Fruit fly (Drosophila melanogaster) whole organism, prepupa: ENCODE data around the gene CG46440.

Experiments
- Blimp-1 ChIP-seq: fragments of 200-800 bp; sonication (Bioruptor generic); optimal IDR thresholded peaks from 3 replicates; lab custom pipeline; 2017; ENCODE audit warnings: missing biosample characterization, missing genetic modification characterization, mild to moderate bottlenecking, moderate library complexity, missing genetic modification reagents
- CG10631 ChIP-seq: fragments of 200-800 bp; sonication (Bioruptor generic); optimal IDR thresholded peaks from 2 replicates; lab custom pipeline; 2016; ENCODE audit warnings: missing biosample characterization, missing genetic modification characterization
- CG10669 ChIP-seq: fragments of 200-800 bp; sonication (Bioruptor generic); optimal IDR thresholded peaks from 3 replicates; lab custom pipeline; 2018; ENCODE audit warnings: missing biosample characterization, mild to moderate bottlenecking, missing genetic modification characterization, moderate library complexity
- CG11762 ChIP-seq: fragments of 200-800 bp; sonication (Bioruptor generic); optimal IDR thresholded peaks from 3 replicates; lab custom pipeline; 2016; ENCODE audit warnings: missing biosample characterization, missing genetic modification characterization; ENCODE audit not compliant: insufficient read depth
- CG11902 ChIP-seq: fragments of 200-800 bp; sonication (Bioruptor generic); optimal IDR thresholded peaks from 3 replicates; lab custom pipeline; 2016; ENCODE audit warnings: missing biosample characterization, missing genetic modification characterization
- CG1621 ChIP-seq: fragments of 200-800 bp; sonication (Bioruptor generic); optimal IDR thresholded peaks from 3 replicates; lab custom pipeline; 2018; ENCODE audit warnings: missing biosample characterization, mild to moderate bottlenecking, missing genetic modification characterization
- CG31627 ChIP-seq: fragments of 200-800 bp; sonication (Bioruptor generic); optimal IDR thresholded peaks from 3 replicates; lab custom pipeline; 2016; ENCODE audit warnings: missing biosample characterization, missing genetic modification characterization
- CG34406 ChIP-seq: fragments of 200-800 bp; sonication (Bioruptor generic); optimal IDR thresholded peaks from 3 replicates; lab custom pipeline; 2016; ENCODE audit warnings: missing biosample characterization, missing genetic modification characterization
- CG3919 ChIP-seq: fragments of 200-800 bp; sonication (Bioruptor generic); optimal IDR thresholded peaks from 3 replicates; lab custom pipeline; 2016; ENCODE audit warnings: missing biosample characterization, missing genetic modification characterization
- CG6163 ChIP-seq: fragments of 200-800 bp; sonication (Bioruptor generic); IDR thresholded peaks from 3 replicates; pipeline ENCODE4 v1.3.6; 2022; ENCODE audit warnings: missing biosample characterization, missing genetic modification characterization
- CG6276 ChIP-seq: fragments of 200-800 bp; sonication (Bioruptor generic); optimal IDR thresholded peaks from 2 replicates; lab custom pipeline; 2017; ENCODE audit warnings: missing biosample characterization, mild to moderate bottlenecking, missing genetic modification characterization
- CG6792 ChIP-seq: fragments of 200-800 bp; sonication (Bioruptor generic); optimal IDR thresholded peaks from 3 replicates; lab custom pipeline; 2016; ENCODE audit warnings: missing biosample characterization, missing genetic modification characterization
- CG6808 ChIP-seq: fragments of 200-800 bp; sonication (Bioruptor generic); optimal IDR thresholded peaks from 3 replicates; lab custom pipeline; 2017; ENCODE audit warnings: missing biosample characterization, missing genetic modification characterization, mild to moderate bottlenecking, moderate library complexity, missing genetic modification reagents
- CG6854 ChIP-seq: fragments of 200-800 bp; sonication (Bioruptor generic); optimal IDR thresholded peaks from 2 replicates; lab custom pipeline; 2017; ENCODE audit warnings: missing biosample characterization, mild to moderate bottlenecking, missing genetic modification characterization
- CG7368 ChIP-seq: fragments of 200-800 bp; sonication (Bioruptor generic); optimal IDR thresholded peaks from 3 replicates; lab custom pipeline; 2016; ENCODE audit warnings: missing biosample characterization, missing genetic modification characterization
- CG8632 ChIP-seq: fragments of 200-800 bp; sonication (Bioruptor generic); optimal IDR thresholded peaks from 3 replicates; lab custom pipeline; 2016; ENCODE audit warnings: missing biosample characterization, missing genetic modification characterization
- Eip75B ChIP-seq: fragments of 200-800 bp; sonication (Bioruptor generic); optimal IDR thresholded peaks from 3 replicates; lab custom pipeline; 2016; ENCODE audit warnings: missing biosample characterization, missing genetic modification characterization
- Eip78C ChIP-seq: fragments of 200-800 bp; sonication (Bioruptor generic); peaks from one replicate; lab custom pipeline; 2016; ENCODE audit warnings: missing biosample characterization, missing genetic modification characterization
- Ets21C ChIP-seq: fragments of 200-800 bp; sonication (Bioruptor generic); optimal IDR thresholded peaks from 3 replicates; lab custom pipeline; 2016; ENCODE audit warnings: missing biosample characterization, missing genetic modification characterization
- Ets96B ChIP-seq: fragments of 200-800 bp; optimal IDR thresholded peaks from 2 replicates; lab custom pipeline; 2019; ENCODE audit warnings: missing biosample characterization, mild to moderate bottlenecking, missing genetic modification characterization, moderate library complexity
- Gug ChIP-seq: fragments of 200-800 bp; sonication (Bioruptor generic); IDR thresholded peaks from 2 replicates; pipeline ENCODE4 v1.3.6; 2022; ENCODE audit warnings: missing biosample characterization, missing genetic modification characterization
- Hr38 ChIP-seq: sonication (Bioruptor generic); optimal IDR thresholded peaks from 2 replicates; lab custom pipeline; 2016; ENCODE audit warnings: missing biosample characterization, missing genetic modification characterization
- Hr39 ChIP-seq: fragments of 200-800 bp; sonication (Bioruptor generic); optimal IDR thresholded peaks from 2 replicates; lab custom pipeline; 2016; ENCODE audit warnings: missing biosample characterization, missing genetic modification characterization
- Hr4 ChIP-seq: fragments of 200-800 bp; sonication (Bioruptor generic); optimal IDR thresholded peaks from 3 replicates; lab custom pipeline; 2016; ENCODE audit warnings: missing biosample characterization, missing genetic modification characterization
- Met ChIP-seq: fragments of 200-800 bp; sonication (Bioruptor generic); optimal IDR thresholded peaks from 3 replicates; lab custom pipeline; 2016; ENCODE audit warnings: missing biosample characterization, missing genetic modification characterization
- Smox ChIP-seq: fragments of 200-800 bp; sonication (Bioruptor generic); optimal IDR thresholded peaks from 3 replicates; lab custom pipeline; 2016; ENCODE audit warnings: missing biosample characterization, missing genetic modification characterization
- Sox102F ChIP-seq: fragments of 200-800 bp; sonication (Bioruptor generic); optimal IDR thresholded peaks from 2 replicates; lab custom pipeline; 2016; ENCODE audit warnings: missing biosample characterization, mild to moderate bottlenecking, missing genetic modification characterization
- Sox15 ChIP-seq: fragments of 200-800 bp; sonication (Bioruptor generic); optimal IDR thresholded peaks from 3 replicates; lab custom pipeline; 2016; ENCODE audit warnings: missing biosample characterization, missing genetic modification characterization
- achi ChIP-seq: fragments of 200-800 bp; sonication (Bioruptor generic); optimal IDR thresholded peaks from 3 replicates; lab custom pipeline; 2016; ENCODE audit warnings: missing biosample characterization, missing genetic modification characterization
- acj6 ChIP-seq: fragments of 200-800 bp; sonication (Bioruptor generic); optimal IDR thresholded peaks from 3 replicates; lab custom pipeline; 2016; ENCODE audit warnings: missing biosample characterization, missing genetic modification characterization
- dsx ChIP-seq: fragments of 200-800 bp; optimal IDR thresholded peaks from 3 replicates; lab custom pipeline; 2019; ENCODE audit warnings: missing biosample characterization, mild to moderate bottlenecking, missing genetic modification characterization, moderate library complexity; ENCODE audit not compliant: poor library complexity, severe bottlenecking
- esn ChIP-seq: fragments of 200-800 bp; sonication (Bioruptor generic); optimal IDR thresholded peaks from 2 replicates; lab custom pipeline; 2016; ENCODE audit warnings: missing biosample characterization, mild to moderate bottlenecking, missing genetic modification characterization, moderate library complexity
- fd59A ChIP-seq: fragments of 200-800 bp; sonication (Bioruptor generic); optimal IDR thresholded peaks from 2 replicates; lab custom pipeline; 2017; ENCODE audit warnings: missing biosample characterization, mild to moderate bottlenecking, missing genetic modification characterization, missing genetic modification reagents
- fd85E ChIP-seq: fragments of 200-800 bp; sonication (Bioruptor generic); optimal IDR thresholded peaks from 3 replicates; lab custom pipeline; 2016; ENCODE audit warnings: missing biosample characterization, missing genetic modification characterization
- salr ChIP-seq, 2 experiments: fragments of 200-800 bp; sonication (Bioruptor generic); optimal IDR thresholded peaks; 3 replicates each; lab custom pipeline; 2016 to 2018; ENCODE audit warnings: missing biosample characterization in 2 of 2, missing genetic modification characterization in 2 of 2, mild to moderate bottlenecking in 1 of 2
- spab ChIP-seq: fragments of 200-800 bp; sonication (Bioruptor generic); optimal IDR thresholded peaks from 2 replicates; lab custom pipeline; 2017; ENCODE audit warnings: missing biosample characterization, mild to moderate bottlenecking, missing genetic modification characterization, missing genetic modification reagents
- ss ChIP-seq, 2 experiments: fragments of 200-800 bp; sonication (Bioruptor generic); optimal IDR thresholded peaks; 2 replicates in 1 of 2; 3 replicates in 1 of 2; lab custom pipeline; 2017 to 2018; ENCODE audit warnings: mild to moderate bottlenecking in 2 of 2, missing biosample characterization in 2 of 2, missing genetic modification characterization in 2 of 2, moderate library complexity in 1 of 2
- svp ChIP-seq: fragments of 200-800 bp; sonication (Bioruptor generic); peaks from one replicate; lab custom pipeline; 2016; ENCODE audit warnings: missing biosample characterization, missing genetic modification characterization
- topi ChIP-seq: fragments of 200-800 bp; sonication (Bioruptor generic); optimal IDR thresholded peaks from 3 replicates; lab custom pipeline; 2016; ENCODE audit warnings: missing biosample characterization, missing genetic modification characterization

CG46440 gene

DNA sequence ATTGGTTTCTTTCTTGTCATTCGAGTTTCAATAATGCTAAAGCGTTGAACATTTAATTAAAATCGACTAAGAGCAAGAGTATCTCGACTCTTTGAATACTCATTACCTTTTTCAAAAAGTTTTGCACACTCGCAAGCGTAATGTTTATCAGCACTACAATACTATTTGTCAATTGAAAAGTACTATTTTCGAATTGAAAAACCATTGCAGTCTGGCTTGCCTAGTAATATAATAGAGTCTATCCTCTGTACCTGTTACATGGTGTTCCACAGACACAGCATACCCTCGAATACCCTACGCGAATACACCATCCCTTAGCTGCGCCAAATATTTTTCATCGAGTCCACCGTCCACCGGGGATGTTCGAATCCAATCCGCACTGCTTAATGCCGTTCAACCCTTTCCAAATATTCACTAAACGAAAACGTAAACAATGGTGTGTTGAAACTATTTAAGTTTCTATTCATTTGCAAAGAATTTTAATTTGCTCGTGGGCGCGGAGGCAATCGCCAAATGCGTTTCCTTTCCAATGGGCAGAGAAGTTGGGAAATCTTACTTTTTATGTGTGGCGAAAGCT lies 38.9 kb downstream of the CG46440 start:
- peak; percentile 74 for TF ChIP-seq Eip78C (GFP tag; lab: Kevin White, UChicago)
- TF ChIP-seq esn (GFP tag; lab: Kevin White, UChicago), result peak; percentile 25
- TF ChIP-seq topi (GFP tag; lab: Kevin White, UChicago), result no peak

- TF ChIP-seq ss (GFP tag; optimal IDR thresholded peaks at IDR 0.05; lab: Kevin White, UChicago), result no peak
- no peak for TF ChIP-seq Eip75B
- no peak for TF ChIP-seq svp (GFP tag; lab: Kevin White, UChicago)
- TF ChIP-seq spab (GFP tag; lab: Kevin White, UChicago), result no peak
These were observed 39.8 kb downstream of the CG46440 start for dm6 chrX:15817823-15818222.

DNA sequence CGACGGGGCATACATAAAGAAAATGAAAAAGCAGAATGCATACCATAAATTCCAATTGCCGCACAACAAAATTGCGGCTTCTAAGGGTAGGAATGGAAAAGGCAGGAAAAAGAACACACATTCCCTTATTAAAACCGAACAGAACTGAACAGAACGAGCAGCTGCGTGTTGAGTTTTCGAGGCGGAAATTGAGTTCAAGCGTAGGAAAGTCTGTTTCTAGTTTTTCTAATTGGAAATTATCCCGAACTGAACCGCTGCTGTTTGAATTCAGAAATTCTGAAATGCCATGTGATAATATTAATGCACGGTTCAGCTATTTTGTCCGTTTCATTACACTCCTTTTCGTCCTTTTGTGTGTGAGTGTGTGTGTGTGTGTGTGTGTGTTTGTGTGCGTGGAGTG lies 40.7 kb downstream of the CG46440 start:
- TF ChIP-seq CG7368 (GFP tag; lab: Kevin White, UChicago) (no peak), CG10631 (GFP tag; lab: Kevin White, UChicago) (no peak)
- TF ChIP-seq, all 60 proteins: peak for 0

DNA sequence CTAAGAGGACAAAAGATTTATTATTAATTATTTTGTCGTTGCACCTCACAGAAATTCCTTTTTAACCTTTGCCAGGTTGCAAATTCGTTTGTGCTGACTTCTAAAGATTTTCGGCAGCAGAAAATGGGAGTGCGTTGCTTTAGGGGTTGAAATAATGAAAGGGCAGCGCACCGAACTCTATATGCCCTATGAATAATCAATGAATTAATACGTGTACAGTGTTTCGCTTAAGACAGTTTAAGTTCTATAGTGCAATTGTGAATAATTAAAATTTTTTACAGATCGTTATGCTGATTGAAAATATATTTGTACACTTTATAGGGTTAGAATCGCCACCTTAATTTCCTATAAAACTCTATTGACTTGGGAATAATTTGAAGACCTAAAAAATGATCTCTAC lies 41.5 kb downstream of the CG46440 start:
- TF ChIP-seq Hr4 (GFP tag; lab: Kevin White, UChicago) (no peak), fd85E (GFP tag; lab: Kevin White, UChicago) (no peak), CG3919 (GFP tag; lab: Kevin White, UChicago) (no peak), acj6 (GFP tag; lab: Kevin White, UChicago) (no peak), Sox15 (no peak), Eip78C (GFP tag; lab: Kevin White, UChicago) (peak; percentile 19), fd59A (no peak), CG6808 (GFP tag; lab: Kevin White, UChicago) (no peak)
- TF ChIP-seq, all 60 proteins: peak for 1

DNA sequence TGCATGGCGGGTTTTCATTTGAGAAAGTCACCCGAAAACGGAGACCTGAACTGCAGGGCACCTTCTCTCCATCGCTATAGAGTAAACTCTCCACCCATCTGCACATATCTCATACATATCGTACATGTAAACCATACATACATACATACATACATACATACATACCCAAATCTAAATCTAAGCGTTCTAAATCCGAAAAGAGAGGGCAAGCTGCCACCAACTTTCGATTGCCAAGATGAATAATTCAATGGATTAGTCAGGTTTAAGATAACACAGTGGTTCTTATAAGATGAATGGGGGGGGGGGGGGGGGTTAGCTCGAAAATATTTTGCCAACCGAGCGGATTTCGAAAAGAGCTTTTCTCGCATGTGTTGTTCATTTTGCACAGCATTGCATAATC lies 43.1 kb downstream of the CG46440 start:
- no peak for TF ChIP-seq ss (GFP tag; optimal IDR thresholded peaks at IDR 0.05; lab: Kevin White, UChicago)
- TF ChIP-seq topi (GFP tag; lab: Kevin White, UChicago), result no peak
- TF ChIP-seq Sox102F, result no peak
- no peak for TF ChIP-seq CG11902
- TF ChIP-seq CG8632 (GFP tag; lab: Kevin White, UChicago), result no peak
- TF ChIP-seq CG1621, result no peak
- no peak for TF ChIP-seq CG11762 (GFP tag; lab: Kevin White, UChicago)
- TF ChIP-seq CG6808 (GFP tag; lab: Kevin White, UChicago), result no peak
- no peak for TF ChIP-seq Met (GFP tag; lab: Kevin White, UChicago)
- no peak for TF ChIP-seq salr (GFP tag; optimal IDR thresholded peaks at IDR 0.05; lab: Kevin White, UChicago)
- TF ChIP-seq CG6163 (GFP tag; lab: Robert Waterston, UW), result no peak
- TF ChIP-seq Sox15, result no peak
- no peak for TF ChIP-seq Gug (GFP tag; lab: Robert Waterston, UW)
- TF ChIP-seq Hr38 (GFP tag; lab: Kevin White, UChicago), result no peak
- no peak for TF ChIP-seq achi (GFP tag; lab: Kevin White, UChicago)
- no peak for TF ChIP-seq Ets96B
- no peak for TF ChIP-seq Ets21C (GFP tag; lab: Kevin White, UChicago)

dm6 chrX:15813224-15813623 lies 44.4 kb downstream of the CG46440 start:
- no peak; the same call in 2 of the 3 replicates for TF ChIP-seq CG6163 (GFP tag; lab: Robert Waterston, UW)
- TF ChIP-seq CG6854 (GFP tag; lab: Kevin White, UChicago), result peak; percentile 25
- TF ChIP-seq CG34406 (GFP tag; lab: Kevin White, UChicago), result no peak
- TF ChIP-seq CG10669 (GFP tag; lab: Kevin White, UChicago), result no peak
- TF ChIP-seq CG31627 (GFP tag; lab: Kevin White, UChicago), result no peak
- TF ChIP-seq Met (GFP tag; lab: Kevin White, UChicago), result no peak
- peak; percentile 3 for TF ChIP-seq dsx (GFP tag; lab: Kevin White, UChicago)
- TF ChIP-seq CG11902, result no peak
- no peak for TF ChIP-seq Hr39 (GFP tag; lab: Kevin White, UChicago)
- no peak for TF ChIP-seq CG6276 (GFP tag; lab: Kevin White, UChicago)
- TF ChIP-seq CG10631 (GFP tag; lab: Kevin White, UChicago), result no peak
- no peak for TF ChIP-seq salr (GFP tag; optimal IDR thresholded peaks at IDR 0.05; lab: Kevin White, UChicago)
- TF ChIP-seq CG1621, result peak; percentile 61
- TF ChIP-seq Blimp-1 (GFP tag; lab: Kevin White, UChicago), result no peak
- no peak for TF ChIP-seq Smox (GFP tag; lab: Kevin White, UChicago)
- no peak for TF ChIP-seq CG6808 (GFP tag; lab: Kevin White, UChicago)
- peak; percentile 8 for TF ChIP-seq Sox102F
- no peak for TF ChIP-seq CG6792 (GFP tag; lab: Kevin White, UChicago)
- no peak for TF ChIP-seq Gug (GFP tag; lab: Robert Waterston, UW)
- no peak for TF ChIP-seq CG7368 (GFP tag; lab: Kevin White, UChicago)
- no peak for TF ChIP-seq ss (GFP tag; optimal IDR thresholded peaks at IDR 0.05; lab: Kevin White, UChicago)
- TF ChIP-seq Hr38 (GFP tag; lab: Kevin White, UChicago), result no peak
- no peak for TF ChIP-seq spab (GFP tag; lab: Kevin White, UChicago)
- TF ChIP-seq topi (GFP tag; lab: Kevin White, UChicago), result no peak
